Worm (Caenorhabditis elegans) whole organism, early embryonic: ENCODE measurements around the gene Y38H6C.24.

Experiments
- B0310.2 ChIP-seq: sonication (generic microtip); optimal IDR thresholded peaks from 2 replicates; lab custom pipeline; 2016; ENCODE audit warnings: mild to moderate bottlenecking, missing genetic modification characterization, missing compliant biosample characterization
- ama-1 ChIP-seq: fragments of 150-350 bp; optimal IDR thresholded peaks from 2 replicates; lab custom pipeline; 2014
- ceh-13 ChIP-seq: fragments of 200-800 bp; sonication (Bioruptor generic); optimal IDR thresholded peaks from 2 replicates; lab custom pipeline; 2018; ENCODE audit warnings: mild to moderate bottlenecking, missing genetic modification characterization, missing compliant biosample characterization
- ceh-36 ChIP-seq: sonication (generic microtip); optimal IDR thresholded peaks from 2 replicates; lab custom pipeline; 2016; ENCODE audit warnings: missing genetic modification characterization, inconsistent platforms, missing compliant biosample characterization
- flt-1 ChIP-seq: fragments of 200-800 bp; sonication (Bioruptor generic); IDR thresholded peaks from 2 replicates; pipeline ENCODE4 v1.3.6; 2022; ENCODE audit warnings: missing genetic modification characterization, missing compliant biosample characterization
- hmbx-1 ChIP-seq: sonication (generic microtip); optimal IDR thresholded peaks from 2 replicates; lab custom pipeline; 2016; ENCODE audit warnings: mild to moderate bottlenecking, missing genetic modification characterization, missing compliant biosample characterization
- sea-1 ChIP-seq: fragments of 200-800 bp; sonication (Bioruptor generic); conservative IDR thresholded peaks from 2 replicates; pipeline ENCODE4 v1.3.6; 2022; ENCODE audit warnings: missing genetic modification characterization, missing compliant biosample characterization
- tbx-37 ChIP-seq: fragments of 200-800 bp; sonication (Bioruptor generic); conservative IDR thresholded peaks from 2 replicates; pipeline ENCODE4 v1.3.6; 2022; ENCODE audit warnings: missing genetic modification reagents, missing genetic modification characterization, missing compliant biosample characterization

ce11 chrV:20500405-20500804 is 25.8 kb upstream of the Y38H6C.24 start, which contains the start of gene dct-14:
- TF ChIP-seq ceh-13 (GFP tag; lab: Kevin White, UChicago) (no peak), ama-1 (lab: Kevin White, UChicago) (no peak), hmbx-1 (no peak), sea-1 (GFP tag; lab: Robert Waterston, UW) (no peak), ceh-36 (no peak), tbx-37 (GFP tag; lab: Robert Waterston, UW) (no peak), B0310.2 (tag; lab: Kevin White, UChicago) (no peak), flt-1 (GFP tag; lab: Robert Waterston, UW) (no peak)
